Fruit fly (Drosophila melanogaster) whole organism, prepupa: ENCODE results near the gene CG13310.

Experiments used
- CG11902 ChIP-seq: fragments of 200-800 bp; sonication (Bioruptor generic); optimal IDR thresholded peaks from 3 replicates; lab custom pipeline; 2016; ENCODE audit warnings: missing biosample characterization, missing genetic modification characterization
- CG1621 ChIP-seq: fragments of 200-800 bp; sonication (Bioruptor generic); optimal IDR thresholded peaks from 3 replicates; lab custom pipeline; 2018; ENCODE audit warnings: missing biosample characterization, mild to moderate bottlenecking, missing genetic modification characterization
- CG7368 ChIP-seq: fragments of 200-800 bp; sonication (Bioruptor generic); optimal IDR thresholded peaks from 3 replicates; lab custom pipeline; 2016; ENCODE audit warnings: missing biosample characterization, missing genetic modification characterization
- Eip75B ChIP-seq: fragments of 200-800 bp; sonication (Bioruptor generic); optimal IDR thresholded peaks from 3 replicates; lab custom pipeline; 2016; ENCODE audit warnings: missing biosample characterization, missing genetic modification characterization
- Eip93F ChIP-seq: fragments of 200-800 bp; sonication (Bioruptor generic); optimal IDR thresholded peaks from 2 replicates; lab custom pipeline; 2016; ENCODE audit warnings: missing biosample characterization, mild to moderate bottlenecking, missing genetic modification characterization
- Hr4 ChIP-seq: fragments of 200-800 bp; sonication (Bioruptor generic); optimal IDR thresholded peaks from 3 replicates; lab custom pipeline; 2016; ENCODE audit warnings: missing biosample characterization, missing genetic modification characterization
- Lpt ChIP-seq: fragments of 200-800 bp; sonication (Bioruptor generic); optimal IDR thresholded peaks from 3 replicates; lab custom pipeline; 2016; ENCODE audit warnings: missing biosample characterization, missing genetic modification characterization
- acj6 ChIP-seq: fragments of 200-800 bp; sonication (Bioruptor generic); optimal IDR thresholded peaks from 3 replicates; lab custom pipeline; 2016; ENCODE audit warnings: missing biosample characterization, missing genetic modification characterization
- dac ChIP-seq: fragments of 200-800 bp; sonication (Bioruptor generic); optimal IDR thresholded peaks from 2 replicates; lab custom pipeline; 2017; ENCODE audit warnings: missing biosample characterization, mild to moderate bottlenecking, missing genetic modification characterization
- fd59A ChIP-seq: fragments of 200-800 bp; sonication (Bioruptor generic); optimal IDR thresholded peaks from 2 replicates; lab custom pipeline; 2017; ENCODE audit warnings: missing biosample characterization, mild to moderate bottlenecking, missing genetic modification characterization, missing genetic modification reagents
- fd85E ChIP-seq: fragments of 200-800 bp; sonication (Bioruptor generic); optimal IDR thresholded peaks from 3 replicates; lab custom pipeline; 2016; ENCODE audit warnings: missing biosample characterization, missing genetic modification characterization
- fkh ChIP-seq: fragments of 200-800 bp; sonication (Bioruptor generic); optimal IDR thresholded peaks from 3 replicates; lab custom pipeline; 2017; ENCODE audit warnings: missing biosample characterization, mild to moderate bottlenecking, missing genetic modification characterization, moderate library complexity
- salr ChIP-seq, 2 experiments: fragments of 200-800 bp; sonication (Bioruptor generic); optimal IDR thresholded peaks; 3 replicates each; lab custom pipeline; 2016 to 2018; ENCODE audit warnings: missing biosample characterization in 2 of 2, missing genetic modification characterization in 2 of 2, mild to moderate bottlenecking in 1 of 2

dm6 chr3L:8774974-8775731 is 25.2 kb downstream of the CG13310 start:
- TF ChIP-seq CG7368 (no peak), CG11902 (GFP tag; lab: Kevin White, UChicago) (no peak), fd85E (GFP tag; lab: Kevin White, UChicago) (no peak), fkh (no peak), Eip93F (GFP tag; lab: Kevin White, UChicago) (no peak), CG1621 (tag; lab: Kevin White, UChicago) (peak; percentile 37), acj6 (GFP tag; lab: Kevin White, UChicago) (no peak), dac (GFP tag; lab: Kevin White, UChicago) (no peak), Hr4 (GFP tag; lab: Kevin White, UChicago) (no peak), Lpt (GFP tag; lab: Kevin White, UChicago) (no peak), Eip75B (GFP tag; lab: Kevin White, UChicago) (no peak), salr (GFP tag; optimal IDR thresholded peaks at IDR 0.05; lab: Kevin White, UChicago) (no peak), fd59A (no peak)
